Fruit fly (Drosophila melanogaster): ENCODE measurements around the gene Lmx1a.

DNA sequence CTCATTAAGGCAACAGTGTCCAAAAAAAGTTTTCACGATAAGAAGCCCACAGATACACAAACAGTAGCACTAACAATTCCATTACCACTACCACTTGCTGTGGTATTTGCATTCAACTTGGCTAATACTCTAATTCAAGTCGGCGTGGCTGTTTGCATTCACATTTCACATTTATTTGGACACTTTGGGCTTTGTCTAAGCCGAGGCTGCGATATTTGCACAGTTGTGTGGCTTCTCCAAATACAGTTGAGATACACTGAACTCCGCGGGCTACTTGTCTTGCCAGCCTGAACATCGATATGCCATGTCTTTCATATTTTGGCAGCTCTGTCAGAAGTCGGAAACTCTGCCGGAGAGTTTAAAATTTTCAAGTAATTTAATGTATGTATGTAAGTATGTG is 21.3 kb downstream of the Lmx1a start:
- no peak for TF ChIP-seq usp (GFP tag; optimal IDR thresholded peaks at IDR 0.05)
- no peak for TF ChIP-seq dmrt93B (GFP tag; optimal IDR thresholded peaks at IDR 0.05)
- no peak for TF ChIP-seq psq (GFP tag; optimal IDR thresholded peaks at IDR 0.05)
- TF ChIP-seq Dfd (GFP tag; optimal IDR thresholded peaks at IDR 0.05) = no peak
- no peak for TF ChIP-seq h (GFP tag; optimal IDR thresholded peaks at IDR 0.05)

Measured in whole organism, wandering third instar larva.